Worm (Caenorhabditis elegans) whole organism, L4 larva: ENCODE measurements around the gene glr-2.

Experiments used
- T20F7.1 ChIP-seq: fragments of 200-800 bp; sonication (Bioruptor generic); optimal IDR thresholded peaks from 2 replicates; lab custom pipeline; 2018; ENCODE audit warnings: mild to moderate bottlenecking, missing genetic modification characterization, missing compliant biosample characterization
- Y5F2A.4 ChIP-seq: fragments of 200-800 bp; sonication (Bioruptor generic); optimal IDR thresholded peaks from 2 replicates; lab custom pipeline; 2018; ENCODE audit warnings: mild to moderate bottlenecking, missing genetic modification characterization, missing compliant biosample characterization
- aha-1 ChIP-seq: fragments of 150-350 bp; peaks from one replicate; lab custom pipeline; 2014; ENCODE audit warnings: missing biosample characterization, missing genetic modification characterization
- aly-2 ChIP-seq: sonication (generic microtip); optimal IDR thresholded peaks from 2 replicates; lab custom pipeline; 2018; ENCODE audit warnings: missing biosample characterization, missing genetic modification characterization
- attf-4 ChIP-seq: sonication (generic microtip); optimal IDR thresholded peaks from 3 replicates; lab custom pipeline; 2017; ENCODE audit warnings: missing biosample characterization, missing genetic modification characterization
- ceh-20 ChIP-seq: fragments of 200-800 bp; sonication (Bioruptor generic); IDR thresholded peaks from 2 replicates; pipeline ENCODE4 v1.3.6; 2022; ENCODE audit warnings: missing genetic modification reagents, missing genetic modification characterization, missing compliant biosample characterization
- daf-16 ChIP-seq, 3 experiments: sonication (generic microtip); optimal IDR thresholded peaks; 2 replicates each; lab custom pipeline; 2016 to 2017; ENCODE audit warnings: missing genetic modification characterization in 3 of 3, missing genetic modification reagents in 3 of 3, mild to moderate bottlenecking in 2 of 3, missing compliant biosample characterization in 2 of 3, missing biosample characterization in 1 of 3, moderate library complexity in 1 of 3
- daf-19 ChIP-seq: fragments of 200-800 bp; sonication (Bioruptor generic); conservative IDR thresholded peaks from 2 replicates; pipeline ENCODE4 v1.3.6; 2022; ENCODE audit warnings: missing genetic modification characterization, missing compliant biosample characterization
- dmd-6 ChIP-seq: fragments of 200-800 bp; sonication (Bioruptor generic); IDR thresholded peaks from 2 replicates; pipeline ENCODE4 v1.3.6; 2022; ENCODE audit warnings: missing genetic modification reagents, missing genetic modification characterization, missing compliant biosample characterization
- dpl-1 ChIP-seq: fragments of 150-350 bp; optimal IDR thresholded peaks from 2 replicates; lab custom pipeline; 2014; ENCODE audit warnings: missing biosample characterization, missing genetic modification reagents, missing genetic modification characterization
- dve-1 ChIP-seq: sonication (generic microtip); optimal IDR thresholded peaks from 2 replicates; lab custom pipeline; 2017; ENCODE audit warnings: antibody characterized with exemption, mild to moderate bottlenecking, missing genetic modification characterization, missing compliant biosample characterization; ENCODE audit not compliant: insufficient read depth
- egl-27 ChIP-seq: sonication (generic microtip); optimal IDR thresholded peaks from 3 replicates; lab custom pipeline; 2017; ENCODE audit warnings: missing biosample characterization, missing genetic modification reagents, missing genetic modification characterization
- gei-8 ChIP-seq: fragments of 200-800 bp; sonication (Bioruptor generic); optimal IDR thresholded peaks from 2 replicates; lab custom pipeline; 2018; ENCODE audit warnings: mild to moderate bottlenecking, missing genetic modification characterization, missing compliant biosample characterization
- hif-1 ChIP-seq, 2 experiments: sonication (generic microtip); optimal IDR thresholded peaks; 2 replicates each; lab custom pipeline; 2016 to 2017; ENCODE audit warnings: missing compliant biosample characterization in 2 of 2, missing genetic modification characterization in 2 of 2, missing genetic modification reagents in 2 of 2, missing genotype in 2 of 2, mild to moderate bottlenecking in 1 of 2
- hlh-11 ChIP-seq: fragments of 200-800 bp; sonication (Bioruptor generic); optimal IDR thresholded peaks from 2 replicates; lab custom pipeline; 2018; ENCODE audit warnings: mild to moderate bottlenecking, missing genetic modification characterization, missing compliant biosample characterization
- hlh-30 ChIP-seq: sonication (generic microtip); optimal IDR thresholded peaks from 2 replicates; lab custom pipeline; 2017; ENCODE audit warnings: antibody characterized with exemption, mild to moderate bottlenecking, missing genetic modification characterization, missing compliant biosample characterization; ENCODE audit not compliant: insufficient read depth
- hmg-1.1 ChIP-seq: fragments of 200-800 bp; sonication (Bioruptor generic); IDR thresholded peaks from 2 replicates; pipeline ENCODE4 v1.3.6; 2022; ENCODE audit warnings: missing genetic modification reagents, missing genetic modification characterization, missing compliant biosample characterization
- lim-7 ChIP-seq: fragments of 200-800 bp; sonication (Bioruptor generic); IDR thresholded peaks from 2 replicates; pipeline ENCODE4 v1.3.6; 2022; ENCODE audit warnings: missing genetic modification characterization, missing compliant biosample characterization
- lin-13 ChIP-seq: fragments of 150-350 bp; optimal IDR thresholded peaks from 2 replicates; lab custom pipeline; 2014; ENCODE audit warnings: missing biosample characterization, missing genetic modification reagents, missing genetic modification characterization
- lin-38 ChIP-seq: fragments of 200-800 bp; sonication (Bioruptor generic); IDR thresholded peaks from 2 replicates; pipeline ENCODE4 v1.3.6; 2022; ENCODE audit warnings: missing genetic modification reagents, missing genetic modification characterization, missing compliant biosample characterization
- lsy-2 ChIP-seq, 2 experiments: fragments of 150-350 bp in 1 of 2; sonication (generic microtip) in 1 of 2; optimal IDR thresholded peaks; 2 replicates each; lab custom pipeline; 2014 to 2017; ENCODE audit warnings: missing biosample characterization in 2 of 2, missing genetic modification characterization in 2 of 2
- mdl-1 ChIP-seq, 2 experiments: fragments of 150-350 bp in 1 of 2; sonication (generic microtip) in 1 of 2; optimal IDR thresholded peaks; 2 replicates each; lab custom pipeline; 2014 to 2017; ENCODE audit warnings: missing biosample characterization in 2 of 2, missing genetic modification characterization in 2 of 2
- mep-1 ChIP-seq: fragments of 150-350 bp; sonication (generic microtip); optimal IDR thresholded peaks from 3 replicates; lab custom pipeline; 2014; ENCODE audit warnings: missing biosample characterization, missing genetic modification characterization
- mes-2 ChIP-seq: sonication (generic microtip); optimal IDR thresholded peaks from 2 replicates; lab custom pipeline; 2016; ENCODE audit warnings: missing genotype, mild to moderate bottlenecking, missing genetic modification characterization, missing compliant biosample characterization; ENCODE audit not compliant: poor library complexity, severe bottlenecking
- mxl-2 ChIP-seq: fragments of 200-800 bp; sonication (Bioruptor generic); conservative IDR thresholded peaks from 2 replicates; pipeline ENCODE4 v1.3.6; 2022; ENCODE audit warnings: missing genetic modification reagents, missing genetic modification characterization, missing compliant biosample characterization
- mxl-3 ChIP-seq: fragments of 200-800 bp; sonication (Bioruptor generic); optimal IDR thresholded peaks from 2 replicates; lab custom pipeline; 2018; ENCODE audit warnings: mild to moderate bottlenecking, missing genetic modification characterization, missing compliant biosample characterization
- nhr-102 ChIP-seq: sonication (generic microtip); optimal IDR thresholded peaks from 2 replicates; lab custom pipeline; 2016; ENCODE audit warnings: mild to moderate bottlenecking, missing genetic modification characterization, moderate library complexity, missing compliant biosample characterization
- nhr-11 ChIP-seq: fragments of 150-350 bp; optimal IDR thresholded peaks from 2 replicates; lab custom pipeline; 2014; ENCODE audit warnings: missing biosample characterization, missing genetic modification characterization
- nhr-111 ChIP-seq: fragments of 200-800 bp; sonication (Bioruptor generic); optimal IDR thresholded peaks from 2 replicates; lab custom pipeline; 2018; ENCODE audit warnings: mild to moderate bottlenecking, missing genetic modification characterization, missing compliant biosample characterization
- nhr-25 ChIP-seq: sonication (generic microtip); optimal IDR thresholded peaks from 2 replicates; lab custom pipeline; 2017; ENCODE audit warnings: missing genetic modification characterization, mild to moderate bottlenecking, missing compliant biosample characterization, antibody characterized with exemption, moderate library complexity, borderline replicate concordance; ENCODE audit not compliant: insufficient read depth
- nhr-28 ChIP-seq: fragments of 150-350 bp; optimal IDR thresholded peaks from 2 replicates; lab custom pipeline; 2014; ENCODE audit warnings: missing biosample characterization, missing genetic modification characterization
- nhr-48 ChIP-seq: sonication (generic microtip); optimal IDR thresholded peaks from 2 replicates; lab custom pipeline; 2016; ENCODE audit warnings: mild to moderate bottlenecking, missing genetic modification characterization, missing compliant biosample characterization
- nhr-6 ChIP-seq: fragments of 150-350 bp; optimal IDR thresholded peaks from 2 replicates; lab custom pipeline; 2014; ENCODE audit warnings: missing biosample characterization, missing genetic modification characterization
- nhr-76 ChIP-seq: fragments of 150-350 bp; optimal IDR thresholded peaks from 2 replicates; lab custom pipeline; 2014; ENCODE audit warnings: missing biosample characterization, missing genetic modification characterization
- nhr-77 ChIP-seq: fragments of 150-350 bp; optimal IDR thresholded peaks from 2 replicates; lab custom pipeline; 2014; ENCODE audit warnings: missing biosample characterization, missing genetic modification characterization
- pha-4 ChIP-seq, 2 experiments: fragments of 150-350 bp in 1 of 2; fragments of 200-800 bp in 1 of 2; sonication (Bioruptor generic) in 1 of 2; IDR thresholded peaks in 1 of 2; optimal IDR thresholded peaks in 1 of 2; 2 replicates each; pipeline versions ENCODE4 v1.3.6 to Lab custom; 2014 to 2022; ENCODE audit warnings: missing genetic modification characterization in 2 of 2, missing genetic modification reagents in 2 of 2, missing biosample characterization in 1 of 2, missing compliant biosample characterization in 1 of 2
- php-3 ChIP-seq: fragments of 200-800 bp; sonication (Bioruptor generic); IDR thresholded peaks from 2 replicates; pipeline ENCODE4 v1.3.6; 2022; ENCODE audit warnings: missing genetic modification reagents, missing genetic modification characterization, missing compliant biosample characterization
- pqm-1 ChIP-seq: sonication (generic microtip); optimal IDR thresholded peaks from 2 replicates; lab custom pipeline; 2017; ENCODE audit warnings: missing biosample characterization, missing genetic modification characterization
- rbr-2 ChIP-seq: sonication (generic microtip); optimal IDR thresholded peaks from 2 replicates; lab custom pipeline; 2016; ENCODE audit warnings: missing genotype, missing genetic modification characterization, missing compliant biosample characterization
- saeg-2 ChIP-seq: fragments of 200-800 bp; sonication (Bioruptor generic); IDR thresholded peaks from 2 replicates; pipeline ENCODE4 v1.3.6; 2022; ENCODE audit warnings: missing genetic modification reagents, missing genetic modification characterization, missing compliant biosample characterization
- set-16 ChIP-seq: fragments of 200-800 bp; sonication (Bioruptor generic); IDR thresholded peaks from 2 replicates; pipeline ENCODE4 v1.3.6; 2022; ENCODE audit warnings: missing genetic modification reagents, missing genetic modification characterization, missing compliant biosample characterization
- snpc-1.2 ChIP-seq: fragments of 200-800 bp; sonication (Bioruptor generic); IDR thresholded peaks from 2 replicates; pipeline ENCODE4 v1.3.6; 2022; ENCODE audit warnings: missing genetic modification reagents, missing genetic modification characterization, missing compliant biosample characterization
- unc-130 ChIP-seq: sonication (generic microtip); optimal IDR thresholded peaks from 2 replicates; lab custom pipeline; 2016; ENCODE audit warnings: missing genetic modification reagents, missing genetic modification characterization, missing compliant biosample characterization
- unc-62 ChIP-seq, 3 experiments: fragments of 150-350 bp in 1 of 3; sonication (generic microtip); optimal IDR thresholded peaks in 2 of 3; peaks in 1 of 3; 1 replicate in 1 of 3; 2 replicates in 2 of 3; lab custom pipeline; 2014 to 2017; ENCODE audit warnings: missing biosample characterization in 3 of 3, missing genetic modification characterization in 3 of 3, missing genetic modification reagents in 3 of 3, missing genotype in 1 of 3
- vab-7 ChIP-seq: fragments of 200-800 bp; sonication (Bioruptor generic); IDR thresholded peaks from 2 replicates; pipeline ENCODE4 v1.3.6; 2022; ENCODE audit warnings: missing genetic modification reagents, missing genetic modification characterization, missing compliant biosample characterization
- zag-1 ChIP-seq: fragments of 150-350 bp; optimal IDR thresholded peaks from 2 replicates; lab custom pipeline; 2014; ENCODE audit warnings: missing biosample characterization, missing genetic modification characterization
- zfp-2 ChIP-seq: sonication (generic microtip); optimal IDR thresholded peaks from 2 replicates; lab custom pipeline; 2016; ENCODE audit warnings: mild to moderate bottlenecking, missing genetic modification characterization, missing compliant biosample characterization
- zip-11 ChIP-seq: fragments of 200-800 bp; sonication (Bioruptor generic); IDR thresholded peaks from 2 replicates; pipeline ENCODE4 v1.3.6; 2022; ENCODE audit warnings: missing genetic modification characterization, missing compliant biosample characterization
- ztf-7 ChIP-seq: fragments of 150-350 bp; optimal IDR thresholded peaks from 2 replicates; lab custom pipeline; 2014; ENCODE audit warnings: missing biosample characterization, missing genetic modification characterization

Gene glr-2

DNA sequence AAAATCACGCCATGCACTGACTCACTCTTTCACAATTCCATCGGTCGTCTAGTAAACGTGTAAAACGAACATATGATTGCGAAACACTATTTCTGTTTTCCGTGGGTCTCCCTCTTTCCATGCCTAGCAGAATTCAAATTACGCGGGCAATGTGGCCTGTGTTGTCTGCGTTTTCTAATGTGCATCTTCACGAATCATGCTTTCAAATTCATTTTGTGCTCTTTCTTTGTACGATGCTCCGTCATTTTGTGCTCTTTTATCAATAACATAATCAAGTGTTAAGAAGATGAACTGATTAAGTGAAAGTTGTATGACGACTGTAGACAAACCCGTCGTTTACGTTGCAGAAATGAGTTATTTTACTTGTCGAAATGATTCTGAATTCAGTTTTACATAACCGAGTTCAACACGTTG is 21.1 kb upstream of the glr-2 start:
- no peak for TF ChIP-seq nhr-25 (tag; lab: Kevin White, UChicago)
- peak; percentile 92 for TF ChIP-seq dmd-6 (GFP tag; lab: Robert Waterston, UW)
- TF ChIP-seq attf-4 (tag; lab: Kevin White, UChicago), result no peak
- peak; percentile 35 for TF ChIP-seq nhr-11 (tag; lab: Kevin White, UChicago)
- peak; percentile 26 for TF ChIP-seq lin-38 (GFP tag; lab: Robert Waterston, UW)
- peak; percentile 68 for TF ChIP-seq hlh-30 (tag; lab: Kevin White, UChicago)
- TF ChIP-seq nhr-111 (GFP tag; lab: Kevin White, UChicago), result no peak
- TF ChIP-seq pqm-1 (tag; lab: Kevin White, UChicago), result peak; percentile 96
- peak; percentile 19 for TF ChIP-seq rbr-2 (tag; lab: Kevin White, UChicago)
- TF ChIP-seq nhr-77, result peak; percentile 2
- TF ChIP-seq set-16 (GFP tag; lab: Robert Waterston, UW), result no peak
- peak in 1 of 2 experiments; percentile 83 for TF ChIP-seq mdl-1 (tag; optimal IDR thresholded peaks at IDR 0.05; lab: Kevin White, UChicago)
- TF ChIP-seq zag-1 (tag; lab: Kevin White, UChicago), result no peak
- TF ChIP-seq gei-8 (GFP tag; lab: Kevin White, UChicago), result peak; percentile 53
- no peak for TF ChIP-seq snpc-1.2 (GFP tag; lab: Robert Waterston, UW)
- TF ChIP-seq unc-62 (GFP tag; optimal IDR thresholded peaks at IDR 0.05 in 1 of 2; lab: Kevin White, UChicago), result peak in 1 of 2 experiments; percentile 38
- no peak for TF ChIP-seq unc-62 (tag; optimal IDR thresholded peaks at IDR 0.05; lab: Kevin White, UChicago)
- TF ChIP-seq dpl-1, result peak; percentile 69
- TF ChIP-seq mep-1 (tag; lab: Kevin White, UChicago), result peak; percentile 66
- no peak for TF ChIP-seq ztf-7 (tag; lab: Kevin White, UChicago)
- TF ChIP-seq php-3, result peak; percentile 52
- TF ChIP-seq lim-7, result no peak
- peak; percentile 63 for TF ChIP-seq mes-2 (tag; lab: Kevin White, UChicago)
- peak; percentile 72 for TF ChIP-seq dve-1 (tag; lab: Kevin White, UChicago)
- TF ChIP-seq aly-2, result no peak
- peak; percentile 58; the same call in 1 of the 2 replicates for TF ChIP-seq saeg-2
- TF ChIP-seq nhr-28 (tag; lab: Kevin White, UChicago), result peak; percentile 87
- TF ChIP-seq vab-7 (GFP tag; lab: Robert Waterston, UW), result no peak
- no peak for TF ChIP-seq ceh-20 (GFP tag; lab: Robert Waterston, UW)
- peak in 1 of 2 experiments; percentile 63 for TF ChIP-seq hif-1 (tag; optimal IDR thresholded peaks at IDR 0.05; lab: Kevin White, UChicago)
- TF ChIP-seq egl-27 (tag; lab: Kevin White, UChicago), result no peak
- peak; percentile 67 for TF ChIP-seq mxl-3 (GFP tag; lab: Kevin White, UChicago)
- no peak for TF ChIP-seq mxl-2 (GFP tag; lab: Robert Waterston, UW)
- no peak for TF ChIP-seq zip-11 (GFP tag; lab: Robert Waterston, UW)
- TF ChIP-seq pha-4 (GFP tag; IDR thresholded peaks at IDR 0.05; lab: Robert Waterston, UW), result no peak
- peak; percentile 9 for TF ChIP-seq pha-4 (tag; optimal IDR thresholded peaks at IDR 0.05; lab: Kevin White, UChicago)
- no peak for TF ChIP-seq zfp-2 (tag; lab: Kevin White, UChicago)
- peak in 1 of 2 experiments; percentile 28 for TF ChIP-seq daf-16 (GFP tag; optimal IDR thresholded peaks at IDR 0.05; lab: Kevin White, UChicago)
- TF ChIP-seq daf-16 (tag; optimal IDR thresholded peaks at IDR 0.05; lab: Kevin White, UChicago), result peak; percentile 92
- peak; percentile 8; the same call in 1 of the 2 replicates for TF ChIP-seq hmg-1.1 (GFP tag; lab: Robert Waterston, UW)
- TF ChIP-seq nhr-102 (tag; lab: Kevin White, UChicago), result peak; percentile 77
- TF ChIP-seq nhr-48 (tag; lab: Kevin White, UChicago), result peak; percentile 60
- TF ChIP-seq T20F7.1 (GFP tag; lab: Kevin White, UChicago), result peak; percentile 63
- peak; percentile 55 for TF ChIP-seq aha-1
- no peak for TF ChIP-seq Y5F2A.4 (GFP tag; lab: Kevin White, UChicago)
- TF ChIP-seq daf-19 (GFP tag; lab: Robert Waterston, UW), result no peak
- TF ChIP-seq hlh-11, result peak; percentile 89
- TF ChIP-seq nhr-6 (tag; lab: Kevin White, UChicago), result peak; percentile 58
- peak in 1 of 2 experiments; percentile 70 for TF ChIP-seq lsy-2 (tag; optimal IDR thresholded peaks at IDR 0.05; lab: Kevin White, UChicago)
- no peak for TF ChIP-seq unc-130 (GFP tag; lab: Kevin White, UChicago)
- TF ChIP-seq nhr-76 (tag; lab: Kevin White, UChicago), result no peak
- TF ChIP-seq lin-13 (GFP tag; lab: Kevin White, UChicago), result peak; percentile 49
